Fruit fly (Drosophila melanogaster) whole organism, prepupa: ENCODE measurements around the gene CG13449.

ENCODE experiments used
- Blimp-1 ChIP-seq: fragments of 200-800 bp; sonication (Bioruptor generic); optimal IDR thresholded peaks from 3 replicates; lab custom pipeline; 2017; ENCODE audit warnings: missing biosample characterization, missing genetic modification characterization, mild to moderate bottlenecking, moderate library complexity, missing genetic modification reagents
- CG10631 ChIP-seq: fragments of 200-800 bp; sonication (Bioruptor generic); optimal IDR thresholded peaks from 2 replicates; lab custom pipeline; 2016; ENCODE audit warnings: missing biosample characterization, missing genetic modification characterization
- CG11762 ChIP-seq: fragments of 200-800 bp; sonication (Bioruptor generic); optimal IDR thresholded peaks from 3 replicates; lab custom pipeline; 2016; ENCODE audit warnings: missing biosample characterization, missing genetic modification characterization; ENCODE audit not compliant: insufficient read depth
- CG11902 ChIP-seq: fragments of 200-800 bp; sonication (Bioruptor generic); optimal IDR thresholded peaks from 3 replicates; lab custom pipeline; 2016; ENCODE audit warnings: missing biosample characterization, missing genetic modification characterization
- CG1621 ChIP-seq: fragments of 200-800 bp; sonication (Bioruptor generic); optimal IDR thresholded peaks from 3 replicates; lab custom pipeline; 2018; ENCODE audit warnings: missing biosample characterization, mild to moderate bottlenecking, missing genetic modification characterization
- CG16779 ChIP-seq: fragments of 200-800 bp; sonication (Bioruptor generic); optimal IDR thresholded peaks from 3 replicates; lab custom pipeline; 2017; ENCODE audit warnings: missing biosample characterization, mild to moderate bottlenecking, missing genetic modification characterization
- CG31627 ChIP-seq: fragments of 200-800 bp; sonication (Bioruptor generic); optimal IDR thresholded peaks from 3 replicates; lab custom pipeline; 2016; ENCODE audit warnings: missing biosample characterization, missing genetic modification characterization
- CG32006 ChIP-seq: fragments of 200-800 bp; sonication (Bioruptor generic); optimal IDR thresholded peaks from 3 replicates; lab custom pipeline; 2017; ENCODE audit warnings: missing biosample characterization, mild to moderate bottlenecking, missing genetic modification characterization
- CG3919 ChIP-seq: fragments of 200-800 bp; sonication (Bioruptor generic); optimal IDR thresholded peaks from 3 replicates; lab custom pipeline; 2016; ENCODE audit warnings: missing biosample characterization, missing genetic modification characterization
- CG4318 ChIP-seq: fragments of 200-800 bp; sonication (Bioruptor generic); optimal IDR thresholded peaks from 3 replicates; lab custom pipeline; 2017; ENCODE audit warnings: missing biosample characterization, mild to moderate bottlenecking, missing genetic modification characterization
- CG6163 ChIP-seq: fragments of 200-800 bp; sonication (Bioruptor generic); IDR thresholded peaks from 3 replicates; pipeline ENCODE4 v1.3.6; 2022; ENCODE audit warnings: missing biosample characterization, missing genetic modification characterization
- CG6792 ChIP-seq: fragments of 200-800 bp; sonication (Bioruptor generic); optimal IDR thresholded peaks from 3 replicates; lab custom pipeline; 2016; ENCODE audit warnings: missing biosample characterization, missing genetic modification characterization
- CG7368 ChIP-seq: fragments of 200-800 bp; sonication (Bioruptor generic); optimal IDR thresholded peaks from 3 replicates; lab custom pipeline; 2016; ENCODE audit warnings: missing biosample characterization, missing genetic modification characterization
- CG8119 ChIP-seq: fragments of 200-800 bp; sonication (Bioruptor generic); IDR thresholded peaks from 3 replicates; pipeline ENCODE4 v1.3.6; 2022; ENCODE audit warnings: missing biosample characterization, missing genetic modification characterization
- CG8632 ChIP-seq: fragments of 200-800 bp; sonication (Bioruptor generic); optimal IDR thresholded peaks from 3 replicates; lab custom pipeline; 2016; ENCODE audit warnings: missing biosample characterization, missing genetic modification characterization
- CG9139 ChIP-seq: fragments of 200-800 bp; sonication (Bioruptor generic); optimal IDR thresholded peaks from 3 replicates; lab custom pipeline; 2017; ENCODE audit warnings: missing biosample characterization, mild to moderate bottlenecking, missing genetic modification characterization
- Ets21C ChIP-seq: fragments of 200-800 bp; sonication (Bioruptor generic); optimal IDR thresholded peaks from 3 replicates; lab custom pipeline; 2016; ENCODE audit warnings: missing biosample characterization, missing genetic modification characterization
- Ets96B ChIP-seq: fragments of 200-800 bp; optimal IDR thresholded peaks from 2 replicates; lab custom pipeline; 2019; ENCODE audit warnings: missing biosample characterization, mild to moderate bottlenecking, missing genetic modification characterization, moderate library complexity
- Gug ChIP-seq: fragments of 200-800 bp; sonication (Bioruptor generic); IDR thresholded peaks from 2 replicates; pipeline ENCODE4 v1.3.6; 2022; ENCODE audit warnings: missing biosample characterization, missing genetic modification characterization
- Hr38 ChIP-seq: sonication (Bioruptor generic); optimal IDR thresholded peaks from 2 replicates; lab custom pipeline; 2016; ENCODE audit warnings: missing biosample characterization, missing genetic modification characterization
- Hr39 ChIP-seq: fragments of 200-800 bp; sonication (Bioruptor generic); optimal IDR thresholded peaks from 2 replicates; lab custom pipeline; 2016; ENCODE audit warnings: missing biosample characterization, missing genetic modification characterization
- Lpt ChIP-seq: fragments of 200-800 bp; sonication (Bioruptor generic); optimal IDR thresholded peaks from 3 replicates; lab custom pipeline; 2016; ENCODE audit warnings: missing biosample characterization, missing genetic modification characterization
- Met ChIP-seq: fragments of 200-800 bp; sonication (Bioruptor generic); optimal IDR thresholded peaks from 3 replicates; lab custom pipeline; 2016; ENCODE audit warnings: missing biosample characterization, missing genetic modification characterization
- OdsH ChIP-seq: fragments of 200-800 bp; sonication (Bioruptor generic); optimal IDR thresholded peaks from 3 replicates; lab custom pipeline; 2016; ENCODE audit warnings: missing biosample characterization, missing genetic modification characterization
- Smox ChIP-seq: fragments of 200-800 bp; sonication (Bioruptor generic); optimal IDR thresholded peaks from 3 replicates; lab custom pipeline; 2016; ENCODE audit warnings: missing biosample characterization, missing genetic modification characterization
- Sox102F ChIP-seq: fragments of 200-800 bp; sonication (Bioruptor generic); optimal IDR thresholded peaks from 2 replicates; lab custom pipeline; 2016; ENCODE audit warnings: missing biosample characterization, mild to moderate bottlenecking, missing genetic modification characterization
- Sox14 ChIP-seq: fragments of 200-800 bp; sonication (Bioruptor generic); optimal IDR thresholded peaks from 3 replicates; lab custom pipeline; 2016; ENCODE audit warnings: missing biosample characterization, missing genetic modification characterization
- Sox15 ChIP-seq: fragments of 200-800 bp; sonication (Bioruptor generic); optimal IDR thresholded peaks from 3 replicates; lab custom pipeline; 2016; ENCODE audit warnings: missing biosample characterization, missing genetic modification characterization
- acj6 ChIP-seq: fragments of 200-800 bp; sonication (Bioruptor generic); optimal IDR thresholded peaks from 3 replicates; lab custom pipeline; 2016; ENCODE audit warnings: missing biosample characterization, missing genetic modification characterization
- cyc ChIP-seq: fragments of 200-800 bp; sonication (Bioruptor generic); optimal IDR thresholded peaks from 3 replicates; lab custom pipeline; 2016; ENCODE audit warnings: missing biosample characterization, missing genetic modification characterization
- dac ChIP-seq: fragments of 200-800 bp; sonication (Bioruptor generic); optimal IDR thresholded peaks from 2 replicates; lab custom pipeline; 2017; ENCODE audit warnings: missing biosample characterization, mild to moderate bottlenecking, missing genetic modification characterization
- fd85E ChIP-seq: fragments of 200-800 bp; sonication (Bioruptor generic); optimal IDR thresholded peaks from 3 replicates; lab custom pipeline; 2016; ENCODE audit warnings: missing biosample characterization, missing genetic modification characterization
- lz ChIP-seq: fragments of 200-800 bp; sonication (Bioruptor generic); optimal IDR thresholded peaks from 3 replicates; lab custom pipeline; 2016; ENCODE audit warnings: missing biosample characterization, missing genetic modification characterization
- spab ChIP-seq: fragments of 200-800 bp; sonication (Bioruptor generic); optimal IDR thresholded peaks from 2 replicates; lab custom pipeline; 2017; ENCODE audit warnings: missing biosample characterization, mild to moderate bottlenecking, missing genetic modification characterization, missing genetic modification reagents
- ss ChIP-seq, 2 experiments: fragments of 200-800 bp; sonication (Bioruptor generic); optimal IDR thresholded peaks; 2 replicates in 1 of 2; 3 replicates in 1 of 2; lab custom pipeline; 2017 to 2018; ENCODE audit warnings: mild to moderate bottlenecking in 2 of 2, missing biosample characterization in 2 of 2, missing genetic modification characterization in 2 of 2, moderate library complexity in 1 of 2
- svp ChIP-seq: fragments of 200-800 bp; sonication (Bioruptor generic); peaks from one replicate; lab custom pipeline; 2016; ENCODE audit warnings: missing biosample characterization, missing genetic modification characterization
- vri ChIP-seq: fragments of 200-800 bp; sonication (Bioruptor generic); optimal IDR thresholded peaks from 3 replicates; lab custom pipeline; 2016; ENCODE audit warnings: missing biosample characterization, mild to moderate bottlenecking, missing genetic modification characterization

Gene CG13449

dm6 chr3L:15657290-15657689, 44.7 kb upstream of the CG13449 start, which contains the start of the genes Eig71Ef and Eig71Eg:
Eig71Ef (minus strand) TSS chr3L:15657390.
Eig71Eg (plus strand) TSS chr3L:15657628.
- no peak for TF ChIP-seq CG6163 (GFP tag; lab: Robert Waterston, UW)

- TF ChIP-seq CG7368 (GFP tag; lab: Kevin White, UChicago) (no peak), Smox (GFP tag; lab: Kevin White, UChicago) (no peak), Sox14 (no peak), CG1621 (tag; lab: Kevin White, UChicago) (no peak), CG4318 (GFP tag; lab: Kevin White, UChicago) (no peak), Sox102F (GFP tag; lab: Kevin White, UChicago) (no peak), svp (no peak), OdsH (GFP tag; lab: Kevin White, UChicago) (no peak), Lpt (GFP tag; lab: Kevin White, UChicago) (no peak), Met (no peak), Gug (GFP tag; lab: Robert Waterston, UW) (no peak), ss (GFP tag; optimal IDR thresholded peaks at IDR 0.05; lab: Kevin White, UChicago) (no peak), CG10631 (no peak), CG11902 (GFP tag; lab: Kevin White, UChicago) (no peak)
Observed at dm6 chr3L:15655910-15656309, 43.3 kb upstream of the CG13449 start, which contains the start of gene Eig71Ee. Eig71Ee (minus strand) TSS chr3L:15656010.

dm6 chr3L:15652154-15652553, 39.5 kb upstream of the CG13449 start, which contains the start of the genes Eig71Ec and Eig71Ed:
Eig71Ec (minus strand) TSS chr3L:15652254.
Eig71Ed (plus strand) TSS chr3L:15652537.
- no peak for TF ChIP-seq Hr38
- no peak for TF ChIP-seq CG6792 (GFP tag; lab: Kevin White, UChicago)
- no peak for TF ChIP-seq CG16779 (tag; lab: Kevin White, UChicago)
- TF ChIP-seq Sox15 (GFP tag; lab: Kevin White, UChicago) = no peak
- no peak for TF ChIP-seq lz
- no peak for TF ChIP-seq CG8119
- no peak for TF ChIP-seq Met
- no peak for TF ChIP-seq acj6 (GFP tag; lab: Kevin White, UChicago)
- TF ChIP-seq CG10631 = no peak
- no peak for TF ChIP-seq CG9139 (GFP tag; lab: Kevin White, UChicago)
- TF ChIP-seq Blimp-1 (GFP tag; lab: Kevin White, UChicago) = no peak
- no peak for TF ChIP-seq vri (GFP tag; lab: Kevin White, UChicago)
- TF ChIP-seq CG31627 (GFP tag; lab: Kevin White, UChicago) = no peak
- no peak for TF ChIP-seq CG6163 (GFP tag; lab: Robert Waterston, UW)
- no peak for TF ChIP-seq cyc (GFP tag; lab: Kevin White, UChicago)

- TF ChIP-seq fd85E = no peak
- no peak for TF ChIP-seq Gug (GFP tag; lab: Robert Waterston, UW)
- no peak for TF ChIP-seq Hr39
- no peak for TF ChIP-seq vri (GFP tag; lab: Kevin White, UChicago)
- TF ChIP-seq Ets96B (tag; lab: Kevin White, UChicago) = no peak
- no peak for TF ChIP-seq spab (GFP tag; lab: Kevin White, UChicago)
- TF ChIP-seq CG8632 (GFP tag; lab: Kevin White, UChicago) = no peak
- no peak for TF ChIP-seq Smox (GFP tag; lab: Kevin White, UChicago)
- no peak for TF ChIP-seq CG3919
- no peak for TF ChIP-seq dac (GFP tag; lab: Kevin White, UChicago)
- TF ChIP-seq Ets21C = no peak
Observed at dm6 chr3L:15650552-15650951, 37.9 kb upstream of the CG13449 start, which contains the start of gene CG43084. CG43084 (plus strand) TSS chr3L:15650852.

- TF ChIP-seq CG11762 (GFP tag; lab: Kevin White, UChicago) = no peak
- TF ChIP-seq CG32006 (GFP tag; lab: Kevin White, UChicago) = no peak
Observed at dm6 chr3L:15649561-15649960, 36.9 kb upstream of the CG13449 start, which contains the start of the genes Eig71Ea and Eig71Eb. Eig71Ea (minus strand) TSS chr3L:15649661. Eig71Eb (plus strand) TSS chr3L:15649936.
